Fruit fly (Drosophila melanogaster) whole organism, prepupa: ENCODE data around the gene CG33795.

Experiments used
- CG15336 ChIP-seq: fragments of 200-800 bp; sonication (Bioruptor generic); IDR thresholded peaks from 2 replicates; pipeline ENCODE4 v1.3.6; 2022; ENCODE audit warnings: missing biosample characterization, missing genetic modification characterization
- Eip75B ChIP-seq: fragments of 200-800 bp; sonication (Bioruptor generic); optimal IDR thresholded peaks from 3 replicates; lab custom pipeline; 2016; ENCODE audit warnings: missing biosample characterization, missing genetic modification characterization
- fd59A ChIP-seq: fragments of 200-800 bp; sonication (Bioruptor generic); optimal IDR thresholded peaks from 2 replicates; lab custom pipeline; 2017; ENCODE audit warnings: missing biosample characterization, mild to moderate bottlenecking, missing genetic modification characterization, missing genetic modification reagents

DNA sequence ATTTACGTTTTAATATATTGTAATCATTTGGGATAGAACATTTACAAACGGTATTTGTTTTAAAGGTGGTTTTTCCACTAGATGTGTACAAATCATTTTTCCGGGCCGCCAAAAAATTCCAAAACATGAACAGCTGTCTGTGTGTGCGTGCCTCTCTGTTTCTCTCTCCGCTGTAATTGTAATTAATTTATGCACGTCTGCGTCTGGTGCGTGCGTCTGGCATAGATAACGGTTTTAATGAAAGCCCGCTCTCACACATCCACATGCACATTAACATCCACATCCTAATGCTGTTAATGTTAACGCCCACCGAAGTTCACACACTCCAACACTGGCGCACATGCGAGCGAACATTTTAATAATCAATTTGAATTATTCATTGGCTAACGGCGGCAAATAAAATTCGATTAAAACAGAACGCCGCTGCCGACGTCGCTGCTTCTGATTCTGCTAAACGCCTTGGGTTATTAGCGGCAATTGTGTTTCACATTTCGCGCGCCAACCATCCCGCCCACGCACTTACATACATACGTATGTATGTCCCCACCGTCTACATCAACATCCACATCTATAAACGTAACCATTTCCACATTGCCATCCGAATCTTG, 25.1 kb downstream of the CG33795 start:
- TF ChIP-seq fd59A (GFP tag; lab: Kevin White, UChicago): no peak
- TF ChIP-seq Eip75B (GFP tag; lab: Kevin White, UChicago): no peak
- TF ChIP-seq CG15336: no peak
